Fruit fly (Drosophila melanogaster): ENCODE measurements around the gene CG14563.

The CG14563 gene

DNA sequence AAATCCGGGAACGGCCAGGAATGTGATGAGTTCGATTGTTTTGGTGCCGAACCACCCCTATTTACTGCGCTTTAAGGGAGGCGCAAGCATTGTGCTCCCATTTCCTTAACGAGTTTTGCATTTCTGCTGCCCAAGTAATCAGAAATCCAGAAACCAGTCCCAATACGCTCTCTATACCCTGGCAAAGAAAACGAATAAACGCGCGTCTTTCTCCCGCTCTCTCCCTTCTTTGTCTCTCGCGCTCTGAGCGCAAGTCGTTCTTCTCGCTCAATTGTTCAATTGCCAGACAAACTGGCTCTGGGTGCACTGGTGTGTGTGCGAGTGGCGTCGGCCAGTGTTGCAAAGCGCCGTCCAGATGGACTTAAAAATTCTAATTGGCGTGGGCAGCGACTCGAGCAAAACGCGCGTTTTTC lies 38.2 kb upstream of the CG14563 start (continued):
- TF ChIP-seq CG10565 (GFP tag; optimal IDR thresholded peaks at IDR 0.05): peak; percentile 82
- peak; percentile 98 for TF ChIP-seq Hsf (GFP tag; optimal IDR thresholded peaks at IDR 0.05)
- peak; percentile 92 for TF ChIP-seq CG15696 (tag; optimal IDR thresholded peaks at IDR 0.05)
- TF ChIP-seq amos (GFP tag; IDR thresholded peaks at IDR 0.05; ENCODE audit: partially characterized antibody): peak; percentile 43; the same call in 1 of the 2 replicates
- TF ChIP-seq gt (GFP tag; IDR thresholded peaks at IDR 0.05): peak; percentile 98
- TF ChIP-seq nom (GFP tag; optimal IDR thresholded peaks at IDR 0.05): peak; percentile 85
- peak; percentile 99 for TF ChIP-seq slbo (GFP tag; IDR thresholded peaks at IDR 0.05)
- peak; percentile 49 for TF ChIP-seq CG9797 (GFP tag; optimal IDR thresholded peaks at IDR 0.05)
- peak; percentile 96 for TF ChIP-seq NK7.1 (GFP tag; optimal IDR thresholded peaks at IDR 0.05)
- TF ChIP-seq bbx (GFP tag; IDR thresholded peaks at IDR 0.05; ENCODE audit: partially characterized antibody): no peak
- peak; percentile 99 for TF ChIP-seq mam (GFP tag; optimal IDR thresholded peaks at IDR 0.05)
- TF ChIP-seq Oli (tag; optimal IDR thresholded peaks at IDR 0.05): peak; percentile 95
- peak; percentile 94 for TF ChIP-seq grau (tag; optimal IDR thresholded peaks at IDR 0.05)
- TF ChIP-seq klu (GFP tag; IDR thresholded peaks at IDR 0.05): peak; percentile 93
- TF ChIP-seq Spps (tag; optimal IDR thresholded peaks at IDR 0.05): peak; percentile 94
- TF ChIP-seq HLH54F (GFP tag; optimal IDR thresholded peaks at IDR 0.05): peak; percentile 98
- TF ChIP-seq toy (GFP tag; IDR thresholded peaks at IDR 0.05): peak; percentile 94
- peak; percentile 66 for TF ChIP-seq Kr (GFP tag; optimal IDR thresholded peaks at IDR 0.05)
- no peak for TF ChIP-seq pita (GFP tag; optimal IDR thresholded peaks at IDR 0.05)
- peak; percentile 95 for TF ChIP-seq jing (GFP tag; optimal IDR thresholded peaks at IDR 0.05)
- peak; percentile 79 for TF ChIP-seq Jarid2 (GFP tag; optimal IDR thresholded peaks at IDR 0.05)
- no peak for TF ChIP-seq Tbp (GFP tag; optimal IDR thresholded peaks at IDR 0.05)
- peak; percentile 95 for TF ChIP-seq caup (GFP tag; optimal IDR thresholded peaks at IDR 0.05; ENCODE audit: severe bottlenecking)
- TF ChIP-seq sug (tag; optimal IDR thresholded peaks at IDR 0.05): peak; percentile 75
- peak; percentile 100 for TF ChIP-seq pros (GFP tag; optimal IDR thresholded peaks at IDR 0.05)
- peak; percentile 97 for TF ChIP-seq maf-S (GFP tag; optimal IDR thresholded peaks at IDR 0.05)
- TF ChIP-seq CG17361 (GFP tag; IDR thresholded peaks at IDR 0.05): peak; percentile 95
- peak; percentile 96 for TF ChIP-seq Dad (GFP tag; optimal IDR thresholded peaks at IDR 0.05)
- peak; percentile 80 for TF ChIP-seq Nf-YB (GFP tag; optimal IDR thresholded peaks at IDR 0.05)
- TF ChIP-seq CG3995 (GFP tag; optimal IDR thresholded peaks at IDR 0.05): peak; percentile 72
- TF ChIP-seq Hr39 (optimal IDR thresholded peaks at IDR 0.05): no peak
- peak; percentile 94 for TF ChIP-seq slou (GFP tag; optimal IDR thresholded peaks at IDR 0.05)
- TF ChIP-seq NC2α (GFP tag; optimal IDR thresholded peaks at IDR 0.05): peak; percentile 95
- peak; percentile 95 for TF ChIP-seq CG33213 (GFP tag; optimal IDR thresholded peaks at IDR 0.05)
- TF ChIP-seq CG7928 (GFP tag; optimal IDR thresholded peaks at IDR 0.05): peak; percentile 71
- peak; percentile 95 for TF ChIP-seq so (GFP tag; IDR thresholded peaks at IDR 0.05)
- peak in 1 of 3 experiments; percentile 94 for TF ChIP-seq Stat92E (GFP tag; optimal IDR thresholded peaks at IDR 0.05)
- TF ChIP-seq hth (optimal IDR thresholded peaks at IDR 0.05): no peak
- peak; percentile 96 for TF ChIP-seq Nf-YA (GFP tag; IDR thresholded peaks at IDR 0.05)
- TF ChIP-seq CG17829 (tag; optimal IDR thresholded peaks at IDR 0.05): peak; percentile 97
- TF ChIP-seq CG9609 (GFP tag; optimal IDR thresholded peaks at IDR 0.05): peak; percentile 99
- peak; percentile 98 for TF ChIP-seq CG30403 (GFP tag; optimal IDR thresholded peaks at IDR 0.05)
- peak; percentile 83 for TF ChIP-seq CG10321 (GFP tag; IDR thresholded peaks at IDR 0.05)
- peak; percentile 97 for TF ChIP-seq Ssrp (tag; optimal IDR thresholded peaks at IDR 0.05)
- TF ChIP-seq Dfd (GFP tag; optimal IDR thresholded peaks at IDR 0.05): no peak
- TF ChIP-seq pb (GFP tag; optimal IDR thresholded peaks at IDR 0.05): peak; percentile 98
- peak; percentile 99 for TF ChIP-seq Xrp1 (GFP tag; IDR thresholded peaks at IDR 0.05)
- no peak for TF ChIP-seq fru (optimal IDR thresholded peaks at IDR 0.05)
- peak; percentile 94 for TF ChIP-seq schlank (tag; optimal IDR thresholded peaks at IDR 0.05)
- TF ChIP-seq cato (GFP tag; optimal IDR thresholded peaks at IDR 0.05; ENCODE audit: borderline replicate concordance): peak; percentile 95
- peak; percentile 97 for TF ChIP-seq sim (GFP tag; IDR thresholded peaks at IDR 0.05)
- peak; percentile 94 for TF ChIP-seq CoRest (tag; optimal IDR thresholded peaks at IDR 0.05)

Measured in whole organism, embryonic.